Fruit fly (Drosophila melanogaster) whole organism, embryonic: ENCODE measurements around the gene Tyler.

Experiments
- dimm ChIP-seq: fragments of 200-800 bp; sonication (Bioruptor generic); IDR thresholded peaks from 2 replicates; pipeline ENCODE4 v1.3.6; 2022; ENCODE audit warnings: missing biosample characterization, missing genetic modification characterization
- esg ChIP-seq: fragments of 200-800 bp; sonication (Bioruptor generic); conservative IDR thresholded peaks from 2 replicates; pipeline ENCODE4 v1.3.6; 2022; ENCODE audit warnings: missing biosample characterization, missing genetic modification characterization
- sisA ChIP-seq: fragments of 200-800 bp; sonication (Bioruptor generic); IDR thresholded peaks from 2 replicates; pipeline ENCODE4 v1.3.6; 2022; ENCODE audit warnings: missing biosample characterization, missing genetic modification characterization

DNA sequence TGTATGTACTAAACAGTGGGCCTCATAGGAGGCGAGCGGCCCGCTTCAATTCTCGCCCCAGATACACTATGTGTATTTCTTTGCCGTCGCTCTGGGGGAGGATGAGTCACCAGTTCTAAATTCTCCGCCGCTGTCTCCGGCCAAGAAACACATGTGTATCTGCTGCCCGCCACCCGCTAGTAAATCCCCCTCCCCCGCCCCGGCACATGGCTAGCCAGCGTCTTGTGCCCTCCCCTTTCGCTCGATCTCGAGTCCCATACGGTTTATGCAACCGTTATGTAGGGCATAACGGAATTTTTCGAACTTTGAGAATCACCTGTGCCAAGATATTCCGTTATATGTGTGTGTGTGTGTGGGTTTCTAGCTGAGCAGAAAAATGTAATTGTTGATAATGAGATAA lies 5.4 kb upstream of the Tyler start:
- TF ChIP-seq dimm (GFP tag; lab: Robert Waterston, UW): no peak
- TF ChIP-seq sisA (GFP tag; lab: Robert Waterston, UW): no peak
- TF ChIP-seq esg (GFP tag; lab: Robert Waterston, UW): no peak
